Worm (Caenorhabditis elegans) whole organism, young adult: ENCODE data around the gene epg-3.

Experiments used
- B0035.1 ChIP-seq: sonication (generic microtip); optimal IDR thresholded peaks from 2 replicates; lab custom pipeline; 2016; ENCODE audit warnings: missing genetic modification characterization, mild to moderate bottlenecking, missing compliant biosample characterization, missing genotype, missing genetic modification reagents
- B0261.1 ChIP-seq: sonication (generic microtip); optimal IDR thresholded peaks from 2 replicates; lab custom pipeline; 2016; ENCODE audit warnings: mild to moderate bottlenecking, missing genetic modification characterization, moderate library complexity, missing compliant biosample characterization
- F10E7.11 ChIP-seq: sonication (generic microtip); optimal IDR thresholded peaks from 2 replicates; lab custom pipeline; 2017; ENCODE audit warnings: mild to moderate bottlenecking, missing genetic modification characterization, moderate library complexity, missing compliant biosample characterization
- F33H1.4 ChIP-seq: fragments of 200-800 bp; sonication (Bioruptor generic); IDR thresholded peaks from 2 replicates; pipeline ENCODE4 v1.3.6; 2022; ENCODE audit warnings: missing genetic modification reagents, missing genetic modification characterization, missing compliant biosample characterization
- F49E8.2 ChIP-seq: sonication (generic microtip); optimal IDR thresholded peaks from 3 replicates; lab custom pipeline; 2017; ENCODE audit warnings: missing genetic modification characterization, mild to moderate bottlenecking, missing compliant biosample characterization, antibody characterized with exemption, moderate library complexity; ENCODE audit not compliant: insufficient read depth
- F52B5.7 ChIP-seq: sonication (generic microtip); optimal IDR thresholded peaks from 2 replicates; lab custom pipeline; 2016; ENCODE audit warnings: mild to moderate bottlenecking, missing genetic modification characterization, missing compliant biosample characterization
- F57A8.1 ChIP-seq: fragments of 200-800 bp; sonication (Bioruptor generic); optimal IDR thresholded peaks from 2 replicates; lab custom pipeline; 2018; ENCODE audit warnings: mild to moderate bottlenecking, missing genetic modification characterization, moderate library complexity, missing compliant biosample characterization
- K11D2.4 ChIP-seq: fragments of 200-800 bp; sonication (Bioruptor generic); IDR thresholded peaks from 2 replicates; pipeline ENCODE4 v1.3.6; 2022; ENCODE audit warnings: missing genetic modification reagents, missing genetic modification characterization, missing compliant biosample characterization
- K12H6.12 ChIP-seq: fragments of 200-800 bp; sonication (Bioruptor generic); optimal IDR thresholded peaks from 2 replicates; lab custom pipeline; 2018; ENCODE audit warnings: mild to moderate bottlenecking, missing genetic modification characterization, missing compliant biosample characterization
- Y53G8AR.9 ChIP-seq: fragments of 200-800 bp; sonication (Bioruptor generic); conservative IDR thresholded peaks from 2 replicates; pipeline ENCODE4 v1.3.6; 2022; ENCODE audit warnings: missing genetic modification reagents, missing genetic modification characterization, missing compliant biosample characterization
- Y56A3A.18 ChIP-seq: fragments of 200-800 bp; sonication (Bioruptor generic); IDR thresholded peaks from 2 replicates; pipeline ENCODE4 v1.3.6; 2022; ENCODE audit warnings: missing genetic modification reagents, missing genetic modification characterization, missing compliant biosample characterization
- atf-7 ChIP-seq: sonication (generic microtip); optimal IDR thresholded peaks from 2 replicates; lab custom pipeline; 2017; ENCODE audit warnings: mild to moderate bottlenecking, missing genetic modification characterization, missing compliant biosample characterization
- attf-3 ChIP-seq: fragments of 200-800 bp; sonication (Bioruptor generic); conservative IDR thresholded peaks from 2 replicates; pipeline ENCODE4 v1.3.6; 2022; ENCODE audit warnings: missing genetic modification reagents, missing genetic modification characterization, missing compliant biosample characterization
- bed-1 ChIP-seq: fragments of 200-800 bp; sonication (Bioruptor generic); IDR thresholded peaks from 2 replicates; pipeline ENCODE4 v1.3.6; 2022; ENCODE audit warnings: missing genetic modification reagents, missing genetic modification characterization, missing compliant biosample characterization
- ccch-3 ChIP-seq: fragments of 200-800 bp; sonication (Bioruptor generic); optimal IDR thresholded peaks from 2 replicates; lab custom pipeline; 2018; ENCODE audit warnings: mild to moderate bottlenecking, missing genetic modification characterization, missing compliant biosample characterization
- ceh-100 ChIP-seq: fragments of 200-800 bp; sonication (Bioruptor generic); IDR thresholded peaks from 2 replicates; pipeline ENCODE4 v1.3.6; 2022; ENCODE audit warnings: missing genetic modification reagents, missing genetic modification characterization, missing compliant biosample characterization
- ceh-58 ChIP-seq: fragments of 200-800 bp; sonication (Bioruptor generic); IDR thresholded peaks from 2 replicates; pipeline ENCODE4 v1.3.6; 2022; ENCODE audit warnings: missing genetic modification characterization, missing compliant biosample characterization
- ceh-79 ChIP-seq: sonication (generic microtip); optimal IDR thresholded peaks from 2 replicates; lab custom pipeline; 2017; ENCODE audit warnings: mild to moderate bottlenecking, missing genetic modification characterization, missing compliant biosample characterization
- die-1 ChIP-seq: sonication (generic microtip); optimal IDR thresholded peaks from 2 replicates; lab custom pipeline; 2016; ENCODE audit warnings: missing genotype, mild to moderate bottlenecking, missing genetic modification characterization, missing compliant biosample characterization
- dox-1 ChIP-seq: fragments of 200-800 bp; sonication (Bioruptor generic); IDR thresholded peaks from 2 replicates; pipeline ENCODE4 v1.3.6; 2022; ENCODE audit warnings: missing genetic modification reagents, missing genetic modification characterization, missing compliant biosample characterization
- egl-44 ChIP-seq: fragments of 200-800 bp; sonication (Bioruptor generic); IDR thresholded peaks from 2 replicates; pipeline ENCODE4 v1.3.6; 2022; ENCODE audit warnings: missing genetic modification reagents, missing genetic modification characterization, missing compliant biosample characterization
- him-1 ChIP-seq: sonication (generic microtip); optimal IDR thresholded peaks from 2 replicates; lab custom pipeline; 2016; ENCODE audit warnings: missing genotype, missing genetic modification reagents, missing genetic modification characterization, missing compliant biosample characterization
- lin-35 ChIP-seq, 3 experiments: fragments of 150-350 bp in 2 of 3; sonication (generic microtip) in 1 of 3; optimal IDR thresholded peaks; 2 replicates each; lab custom pipeline; 2014 to 2018; ENCODE audit warnings: missing biosample characterization in 3 of 3, missing genetic modification characterization in 3 of 3, missing genetic modification reagents in 3 of 3
- lsl-1 ChIP-seq: fragments of 200-800 bp; sonication (Bioruptor generic); optimal IDR thresholded peaks from 2 replicates; lab custom pipeline; 2018; ENCODE audit warnings: mild to moderate bottlenecking, missing genetic modification characterization, moderate library complexity, missing compliant biosample characterization
- lsy-27 ChIP-seq: sonication (generic microtip); optimal IDR thresholded peaks from 2 replicates; lab custom pipeline; 2017; ENCODE audit warnings: missing genetic modification characterization, mild to moderate bottlenecking, missing compliant biosample characterization, antibody characterized with exemption, missing genotype, borderline replicate concordance; ENCODE audit not compliant: insufficient read depth
- madf-8 ChIP-seq: fragments of 200-800 bp; sonication (Bioruptor generic); conservative IDR thresholded peaks from 2 replicates; pipeline ENCODE4 v1.3.6; 2022; ENCODE audit warnings: missing genetic modification reagents, missing genetic modification characterization, missing compliant biosample characterization
- mcd-1 ChIP-seq: fragments of 200-800 bp; sonication (Bioruptor generic); IDR thresholded peaks from 2 replicates; pipeline ENCODE4 v1.3.6; 2022; ENCODE audit warnings: missing genetic modification reagents, missing genetic modification characterization, missing compliant biosample characterization
- mel-28 ChIP-seq: sonication (generic microtip); optimal IDR thresholded peaks from 2 replicates; lab custom pipeline; 2016; ENCODE audit warnings: borderline replicate concordance, mild to moderate bottlenecking, missing genetic modification characterization, missing compliant biosample characterization
- mxl-1 ChIP-seq: sonication (generic microtip); optimal IDR thresholded peaks from 2 replicates; lab custom pipeline; 2016; ENCODE audit warnings: missing genetic modification characterization, missing compliant biosample characterization
- nhr-120 ChIP-seq: fragments of 200-800 bp; sonication (Bioruptor generic); IDR thresholded peaks from 2 replicates; pipeline ENCODE4 v1.3.6; 2022; ENCODE audit warnings: missing genetic modification characterization, missing compliant biosample characterization
- nhr-90 ChIP-seq: sonication (generic microtip); optimal IDR thresholded peaks from 2 replicates; lab custom pipeline; 2016; ENCODE audit warnings: missing genotype, mild to moderate bottlenecking, missing genetic modification characterization, missing compliant biosample characterization
- pha-4 ChIP-seq: fragments of 150-350 bp; sonication (generic microtip); optimal IDR thresholded peaks from 2 replicates; lab custom pipeline; 2014; ENCODE audit warnings: missing biosample characterization, missing genetic modification reagents, missing genetic modification characterization
- snpc-1.1 ChIP-seq: sonication (generic microtip); optimal IDR thresholded peaks from 2 replicates; lab custom pipeline; 2017; ENCODE audit warnings: missing genetic modification characterization, mild to moderate bottlenecking, missing compliant biosample characterization, antibody characterized with exemption, moderate library complexity, missing genotype, missing genetic modification reagents; ENCODE audit not compliant: insufficient read depth
- sptf-2 ChIP-seq: fragments of 200-800 bp; sonication (Bioruptor generic); optimal IDR thresholded peaks from 2 replicates; lab custom pipeline; 2018; ENCODE audit warnings: mild to moderate bottlenecking, missing genetic modification characterization, missing compliant biosample characterization
- tbp1 ChIP-seq: fragments of 200-800 bp; sonication (Bioruptor generic); optimal IDR thresholded peaks from 2 replicates; lab custom pipeline; 2018; ENCODE audit warnings: mild to moderate bottlenecking, missing genetic modification characterization, missing compliant biosample characterization
- zfh-2 ChIP-seq: fragments of 200-800 bp; sonication (Bioruptor generic); conservative IDR thresholded peaks from 2 replicates; pipeline ENCODE4 v1.3.6; 2022; ENCODE audit warnings: missing genetic modification reagents, missing genetic modification characterization, missing compliant biosample characterization
- ztf-25 ChIP-seq: fragments of 200-800 bp; sonication (Bioruptor generic); IDR thresholded peaks from 2 replicates; pipeline ENCODE4 v1.3.6; 2022; ENCODE audit warnings: missing genetic modification reagents, missing genetic modification characterization, missing compliant biosample characterization
- ztf-6 ChIP-seq: fragments of 200-800 bp; sonication (Bioruptor generic); IDR thresholded peaks from 2 replicates; pipeline ENCODE4 v1.3.6; 2022; ENCODE audit warnings: missing genetic modification reagents, missing genetic modification characterization, missing compliant biosample characterization

The epg-3 gene

DNA sequence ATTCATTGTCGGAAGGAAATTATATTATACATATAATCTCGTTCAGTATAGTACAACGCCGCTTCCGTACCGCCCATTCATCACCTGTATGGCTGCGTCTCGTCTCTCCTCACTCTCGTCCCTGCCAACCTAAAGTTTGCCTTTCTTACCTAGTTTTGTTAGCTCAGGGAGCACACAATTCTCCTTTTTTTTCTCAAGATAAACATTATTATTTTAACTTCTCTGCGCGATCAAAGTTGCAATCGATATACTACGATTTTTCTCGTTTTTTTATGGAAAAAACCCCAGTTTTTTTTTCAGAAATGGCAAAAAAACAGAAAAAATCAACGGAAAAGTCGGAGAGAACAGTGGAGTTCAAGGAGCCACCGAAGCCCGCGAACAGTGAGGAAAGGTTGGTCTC is at the start of gene epg-3:
epg-3 (plus strand) TSS at position 301 of the 400 bp plus-strand sequence.
- TF ChIP-seq atf-7: no peak
- no peak for TF ChIP-seq F10E7.11
- TF ChIP-seq lsl-1: no peak
- no peak for TF ChIP-seq F49E8.2
- TF ChIP-seq mcd-1 (GFP tag; lab: Robert Waterston, UW): no peak
- no peak for TF ChIP-seq nhr-90 (tag; lab: Kevin White, UChicago)
- TF ChIP-seq F52B5.7: no peak
- no peak for TF ChIP-seq zfh-2
- no peak for TF ChIP-seq madf-8 (GFP tag; lab: Robert Waterston, UW)
- TF ChIP-seq Y53G8AR.9 (GFP tag; lab: Robert Waterston, UW): no peak
- TF ChIP-seq tbp1: no peak

- TF ChIP-seq zfh-2 (peak; percentile 66), dox-1 (GFP tag; lab: Robert Waterston, UW) (no peak), bed-1 (0 out of 2 replicates have a peak, but pooled peaks have one; percentile 67), snpc-1.1 (no peak)
Measured at ce11 chrIII:12885153-12885552, 49.4 kb upstream of the epg-3 start.

- no peak for TF ChIP-seq ztf-6 (GFP tag; lab: Robert Waterston, UW)
- TF ChIP-seq attf-3 (GFP tag; lab: Robert Waterston, UW): no peak
Measured at ce11 chrIII:12891580-12891979, 42.9 kb upstream of the epg-3 start, which contains the start of the genes Y37D8A.29 and unc-71. Gene Y37D8A.29, minus strand, starts transcription at chrIII:12891680. Gene unc-71, minus strand, starts transcription at chrIII:12891738.

DNA sequence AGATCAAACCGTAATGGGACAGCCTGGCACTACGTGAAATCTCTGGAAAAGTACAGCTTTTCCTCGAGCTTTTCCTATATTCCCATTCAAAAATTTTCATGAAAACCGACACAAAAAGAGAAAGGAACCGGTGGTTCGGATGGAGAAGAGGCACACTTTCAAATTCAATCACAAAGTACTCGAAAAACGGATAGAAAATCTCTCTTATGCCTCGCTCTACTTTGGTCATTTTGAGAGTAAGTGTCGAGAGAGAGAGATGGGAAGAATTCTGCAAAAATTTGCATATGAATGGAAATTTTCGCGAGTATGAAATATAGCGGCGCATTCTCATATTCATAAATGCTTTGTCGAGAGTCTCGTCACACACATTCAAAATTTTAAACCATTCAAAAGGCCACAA is 41.8 kb upstream of the epg-3 start:
- no peak for TF ChIP-seq F57A8.1 (GFP tag; lab: Kevin White, UChicago)

DNA sequence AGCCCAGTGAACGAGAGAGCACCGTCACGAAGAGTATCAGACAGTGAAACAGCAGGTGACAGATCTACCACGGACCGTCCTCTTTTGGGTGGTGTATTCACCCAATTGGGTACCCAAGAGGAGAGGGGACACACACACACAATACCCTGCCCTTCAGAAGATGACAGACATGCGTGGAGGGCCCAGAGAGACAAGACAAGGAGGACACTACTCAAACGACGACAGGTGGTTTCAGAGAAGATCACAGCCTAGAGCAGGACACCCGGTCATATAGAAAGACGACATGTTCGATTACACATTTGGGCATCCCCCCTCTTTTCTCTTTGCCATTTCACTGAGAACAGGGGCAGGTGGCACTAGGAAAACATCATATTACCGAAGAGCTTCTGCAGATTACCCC is 40.3 kb upstream of the epg-3 start:
- TF ChIP-seq ztf-6 (GFP tag; lab: Robert Waterston, UW) (no peak), lsy-27 (no peak), nhr-120 (GFP tag; lab: Robert Waterston, UW) (no peak), K12H6.12 (no peak), mxl-1 (tag; lab: Kevin White, UChicago) (no peak), ceh-79 (tag; lab: Kevin White, UChicago) (no peak), B0261.1 (no peak), sptf-2 (GFP tag; lab: Kevin White, UChicago) (no peak), egl-44 (GFP tag; lab: Robert Waterston, UW) (no peak)

ce11 chrIII:12904052-12904451 is 30.5 kb upstream of the epg-3 start:
- TF ChIP-seq snpc-1.1 (no peak), Y56A3A.18 (GFP tag; lab: Robert Waterston, UW) (no peak), lin-35 (GFP tag; optimal IDR thresholded peaks at IDR 0.05; lab: Kevin White, UChicago) (no peak)

DNA sequence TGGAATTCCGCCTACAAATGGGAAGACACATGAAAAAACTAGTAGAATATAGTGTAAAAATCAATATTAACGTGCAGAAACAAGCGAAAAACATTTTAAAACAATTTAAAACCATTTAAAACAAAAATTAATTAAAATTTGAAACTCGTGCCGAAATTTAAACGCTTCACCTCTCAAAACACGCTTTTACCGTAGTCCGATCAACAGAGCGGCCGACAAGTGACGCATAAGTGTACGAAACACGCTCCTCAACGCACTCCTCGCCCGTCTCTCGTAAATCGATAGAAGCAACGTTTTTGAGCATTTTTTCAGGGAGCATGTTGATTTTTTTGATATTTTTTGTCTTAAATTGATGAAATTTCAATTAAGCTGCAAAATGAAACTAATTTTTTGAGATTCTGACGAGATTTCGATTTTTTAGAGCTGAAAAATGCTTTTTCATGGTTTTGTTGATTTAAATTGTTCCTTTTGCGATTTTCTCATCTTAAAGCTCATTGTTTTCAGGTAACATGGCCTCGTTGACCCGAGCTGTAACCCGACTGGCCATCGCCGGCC is 29.5 kb upstream of the epg-3 start, which contains the start of gene cox-5A:
cox-5A (plus strand) TSS at position 505 of the 555 bp plus-strand sequence.
- TF ChIP-seq die-1 (peak; percentile 62), ceh-100 (GFP tag; lab: Robert Waterston, UW) (peak; percentile 92), pha-4 (tag; lab: Kevin White, UChicago) (peak; percentile 98), lsl-1 (peak; percentile 99), ztf-25 (GFP tag; lab: Robert Waterston, UW) (peak; percentile 72; the same call in 1 of the 2 replicates), B0035.1 (tag; lab: Kevin White, UChicago) (peak; percentile 93), him-1 (tag; lab: Kevin White, UChicago) (peak; percentile 75), lsy-27 (no peak), K12H6.12 (peak; percentile 98), ccch-3 (GFP tag; lab: Kevin White, UChicago) (no peak), F33H1.4 (GFP tag; lab: Robert Waterston, UW) (peak; percentile 87), K11D2.4 (peak; percentile 98), mxl-1 (tag; lab: Kevin White, UChicago) (no peak), mel-28 (tag; lab: Kevin White, UChicago) (peak; percentile 90), ceh-58 (GFP tag; lab: Robert Waterston, UW) (peak; percentile 78; the same call in 1 of the 2 replicates)
